Worm (Caenorhabditis elegans) whole organism, L1 larva: ENCODE measurements around the gene fli-1.

Experiments used
- F16B12.6 ChIP-seq: fragments of 150-350 bp; optimal IDR thresholded peaks from 2 replicates; lab custom pipeline; 2014; ENCODE audit warnings: missing biosample characterization, missing genetic modification characterization
- aha-1 ChIP-seq: fragments of 150-350 bp; optimal IDR thresholded peaks from 2 replicates; lab custom pipeline; 2014; ENCODE audit warnings: missing biosample characterization, missing genetic modification characterization
- blmp-1 ChIP-seq: fragments of 150-350 bp; optimal IDR thresholded peaks from 2 replicates; lab custom pipeline; 2014; ENCODE audit warnings: missing biosample characterization, missing genetic modification characterization
- ceh-82 ChIP-seq, 3 experiments: fragments of 150-350 bp in 1 of 3; sonication (generic microtip) in 2 of 3; optimal IDR thresholded peaks; 2 replicates each; lab custom pipeline; 2014 to 2017; ENCODE audit warnings: missing biosample characterization in 3 of 3, missing genetic modification characterization in 3 of 3
- dpl-1 ChIP-seq, 3 experiments: fragments of 150-350 bp in 2 of 3; sonication (generic microtip) in 1 of 3; optimal IDR thresholded peaks; 2 replicates each; lab custom pipeline; 2014 to 2017; ENCODE audit warnings: missing biosample characterization in 3 of 3, missing genetic modification characterization in 3 of 3, missing genetic modification reagents in 3 of 3
- efl-1 ChIP-seq, 4 experiments: fragments of 150-350 bp; optimal IDR thresholded peaks in 3 of 4; peaks in 1 of 4; 1 replicate in 1 of 4; 2 replicates in 3 of 4; lab custom pipeline; 2014; ENCODE audit warnings: missing biosample characterization in 2 of 4, missing genetic modification characterization in 2 of 4, missing genetic modification reagents in 2 of 4
- egl-27 ChIP-seq, 2 experiments: fragments of 150-350 bp in 1 of 2; sonication (generic microtip); optimal IDR thresholded peaks; 3 replicates each; lab custom pipeline; 2017 to 2018; ENCODE audit warnings: missing biosample characterization in 2 of 2, missing genetic modification characterization in 2 of 2, missing genetic modification reagents in 2 of 2
- elt-3 ChIP-seq, 6 experiments: fragments of 150-350 bp in 1 of 6; sonication (generic microtip); optimal IDR thresholded peaks; 2 replicates each; lab custom pipeline; 2017 to 2018; ENCODE audit warnings: missing biosample characterization in 6 of 6, missing genetic modification characterization in 6 of 6, inconsistent platforms in 1 of 6
- ets-5 ChIP-seq: fragments of 200-800 bp; sonication (Bioruptor generic); IDR thresholded peaks from 2 replicates; pipeline ENCODE4 v1.3.6; 2022; ENCODE audit warnings: missing genetic modification characterization, missing compliant biosample characterization
- fkh-10 ChIP-seq: sonication (generic microtip); optimal IDR thresholded peaks from 2 replicates; lab custom pipeline; 2017; ENCODE audit warnings: missing biosample characterization, missing genetic modification reagents, missing genetic modification characterization
- hpl-2 ChIP-seq: fragments of 150-350 bp; optimal IDR thresholded peaks from 2 replicates; lab custom pipeline; 2014; ENCODE audit warnings: missing biosample characterization, missing genetic modification reagents, missing genetic modification characterization
- irx-1 ChIP-seq: sonication (generic microtip); optimal IDR thresholded peaks from 2 replicates; lab custom pipeline; 2016; ENCODE audit warnings: missing genetic modification characterization, missing compliant biosample characterization
- lin-14 ChIP-seq: fragments of 200-800 bp; sonication (Bioruptor generic); optimal IDR thresholded peaks from 2 replicates; lab custom pipeline; 2018; ENCODE audit warnings: mild to moderate bottlenecking, missing genetic modification characterization, moderate library complexity, missing compliant biosample characterization
- lin-35 ChIP-seq, 2 experiments: fragments of 150-350 bp; optimal IDR thresholded peaks; 2 replicates each; lab custom pipeline; 2014; ENCODE audit warnings: missing biosample characterization in 2 of 2, missing genetic modification characterization in 2 of 2, missing genetic modification reagents in 2 of 2
- mab-9 ChIP-seq: fragments of 200-800 bp; sonication (Bioruptor generic); IDR thresholded peaks from 2 replicates; pipeline ENCODE4 v1.3.6; 2022; ENCODE audit warnings: missing genetic modification reagents, missing genetic modification characterization, missing compliant biosample characterization
- mdl-1 ChIP-seq, 2 experiments: fragments of 150-350 bp; optimal IDR thresholded peaks; 2 replicates each; lab custom pipeline; 2014 to 2017; ENCODE audit warnings: missing biosample characterization in 2 of 2, missing genetic modification characterization in 2 of 2, inconsistent platforms in 1 of 2
- mef-2 ChIP-seq: fragments of 150-350 bp; optimal IDR thresholded peaks from 2 replicates; lab custom pipeline; 2014; ENCODE audit warnings: missing biosample characterization, missing genetic modification characterization
- mep-1 ChIP-seq: fragments of 150-350 bp; optimal IDR thresholded peaks from 2 replicates; lab custom pipeline; 2014; ENCODE audit warnings: missing biosample characterization, missing genetic modification characterization
- nhr-11 ChIP-seq: fragments of 150-350 bp; optimal IDR thresholded peaks from 2 replicates; lab custom pipeline; 2014; ENCODE audit warnings: missing biosample characterization, missing genetic modification characterization
- nhr-19 ChIP-seq: fragments of 200-800 bp; sonication (Bioruptor generic); conservative IDR thresholded peaks from 2 replicates; pipeline ENCODE4 v1.3.6; 2022; ENCODE audit warnings: missing genetic modification characterization, missing compliant biosample characterization
- nhr-20 ChIP-seq: sonication (generic microtip); optimal IDR thresholded peaks from 2 replicates; lab custom pipeline; 2016; ENCODE audit warnings: mild to moderate bottlenecking, missing genetic modification characterization, missing compliant biosample characterization
- nhr-71 ChIP-seq: sonication (generic microtip); optimal IDR thresholded peaks from 2 replicates; lab custom pipeline; 2016; ENCODE audit warnings: mild to moderate bottlenecking, missing genetic modification characterization, moderate library complexity, missing compliant biosample characterization
- nhr-77 ChIP-seq: fragments of 150-350 bp; optimal IDR thresholded peaks from 2 replicates; lab custom pipeline; 2014; ENCODE audit warnings: missing biosample characterization, missing genetic modification characterization
- nhr-84 ChIP-seq: sonication (generic microtip); optimal IDR thresholded peaks from 2 replicates; lab custom pipeline; 2017; ENCODE audit warnings: missing biosample characterization, missing genetic modification characterization
- nhr-85 ChIP-seq: sonication (generic microtip); peaks from one replicate; lab custom pipeline; 2016; ENCODE audit warnings: missing genetic modification characterization, inconsistent platforms, missing compliant biosample characterization
- pqm-1 ChIP-seq: sonication (generic microtip); optimal IDR thresholded peaks from 3 replicates; lab custom pipeline; 2017; ENCODE audit warnings: missing biosample characterization, missing genetic modification characterization
- skn-1 ChIP-seq: fragments of 150-350 bp; optimal IDR thresholded peaks from 2 replicates; lab custom pipeline; 2014; ENCODE audit warnings: missing biosample characterization, missing genetic modification characterization
- snpc-4 ChIP-seq: fragments of 150-350 bp; optimal IDR thresholded peaks from 2 replicates; lab custom pipeline; 2014; ENCODE audit warnings: missing biosample characterization, missing genetic modification characterization
- snu-23 ChIP-seq: sonication (generic microtip); optimal IDR thresholded peaks from 2 replicates; lab custom pipeline; 2016; ENCODE audit warnings: missing genetic modification characterization, missing compliant biosample characterization
- sox-4 ChIP-seq: sonication (generic microtip); optimal IDR thresholded peaks from 2 replicates; lab custom pipeline; 2016; ENCODE audit warnings: missing genetic modification characterization, missing compliant biosample characterization
- sptf-1 ChIP-seq: fragments of 150-350 bp; optimal IDR thresholded peaks from 2 replicates; lab custom pipeline; 2014; ENCODE audit warnings: missing biosample characterization, missing genetic modification characterization
- tlp-1 ChIP-seq: fragments of 150-350 bp; optimal IDR thresholded peaks from 2 replicates; lab custom pipeline; 2014; ENCODE audit warnings: missing biosample characterization, missing genetic modification characterization
- unc-86 ChIP-seq: sonication (generic microtip); optimal IDR thresholded peaks from 2 replicates; lab custom pipeline; 2016; ENCODE audit warnings: missing genetic modification characterization, missing compliant biosample characterization
- xbp-1 ChIP-seq: sonication (generic microtip); optimal IDR thresholded peaks from 2 replicates; lab custom pipeline; 2016; ENCODE audit warnings: missing genetic modification characterization, missing compliant biosample characterization
- zag-1 ChIP-seq: fragments of 150-350 bp; optimal IDR thresholded peaks from 2 replicates; lab custom pipeline; 2014; ENCODE audit warnings: missing biosample characterization, missing genetic modification characterization
- zip-4 ChIP-seq: fragments of 200-800 bp; sonication (Bioruptor generic); optimal IDR thresholded peaks from 2 replicates; lab custom pipeline; 2018; ENCODE audit warnings: mild to moderate bottlenecking, missing genetic modification characterization, moderate library complexity, missing compliant biosample characterization
- ztf-11 ChIP-seq, 2 experiments: sonication (generic microtip); optimal IDR thresholded peaks; 2 replicates each; lab custom pipeline; 2016 to 2017; ENCODE audit warnings: missing genetic modification characterization in 2 of 2, missing biosample characterization in 1 of 2, missing compliant biosample characterization in 1 of 2

fli-1 gene

DNA sequence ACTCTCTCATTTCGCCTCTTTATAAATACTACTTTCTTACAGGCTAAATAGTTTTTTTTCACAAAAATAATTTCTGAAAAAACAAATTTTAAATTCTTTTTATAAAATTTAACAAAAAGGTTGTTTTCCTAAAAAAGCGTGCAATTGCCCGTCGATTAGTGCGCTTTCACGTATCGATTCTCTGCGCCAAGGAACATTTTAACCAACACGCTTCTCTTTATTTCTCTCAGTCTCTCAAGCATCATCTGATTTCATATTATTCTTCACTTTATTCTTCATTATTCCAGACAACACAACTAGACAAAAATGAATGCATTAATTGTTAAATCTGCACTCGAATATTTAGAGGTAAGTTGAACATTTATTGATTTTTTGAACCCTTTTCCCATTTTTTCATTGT is 6.1 kb upstream of the fli-1 start, which contains the start of gene B0303.4 (continued):
- TF ChIP-seq sox-4 (tag; lab: Kevin White, UChicago) (no peak), skn-1 (tag; lab: Kevin White, UChicago) (peak; percentile 53), mdl-1 (tag; optimal IDR thresholded peaks at IDR 0.05; lab: Kevin White, UChicago) (peak in 1 of 2 experiments; percentile 28), zip-4 (no peak), aha-1 (no peak), nhr-20 (tag; lab: Kevin White, UChicago) (peak; percentile 52), nhr-11 (tag; lab: Kevin White, UChicago) (no peak)

DNA sequence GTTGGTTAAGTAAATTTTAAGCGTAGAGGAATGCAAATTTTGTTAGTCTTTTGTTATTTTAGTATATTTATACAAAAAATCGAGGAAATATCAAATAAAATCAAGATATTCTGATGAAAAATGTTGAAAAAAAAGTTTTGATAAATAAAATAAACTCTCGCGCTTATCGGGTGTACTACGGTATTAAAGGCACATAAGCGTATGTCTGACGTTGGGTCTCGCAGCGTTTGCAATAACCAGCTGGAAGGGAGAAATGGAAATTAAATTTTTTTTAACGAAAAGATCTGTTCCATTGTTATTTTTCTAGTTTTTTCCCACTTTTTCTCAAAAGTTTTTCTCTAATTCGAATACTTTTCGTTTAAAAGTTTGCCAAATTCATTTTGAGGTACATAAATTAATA is 5.6 kb upstream of the fli-1 start:
- no peak for TF ChIP-seq tlp-1 (tag; lab: Kevin White, UChicago)
- TF ChIP-seq pqm-1 (tag; lab: Kevin White, UChicago): no peak
- no peak for TF ChIP-seq nhr-20 (tag; lab: Kevin White, UChicago)
- no peak for TF ChIP-seq zag-1
- no peak for TF ChIP-seq elt-3 (tag; optimal IDR thresholded peaks at IDR 0.05; lab: Kevin White, UChicago)
- no peak for TF ChIP-seq sptf-1 (tag; lab: Kevin White, UChicago)
- TF ChIP-seq nhr-19 (GFP tag; lab: Robert Waterston, UW): no peak
- TF ChIP-seq ztf-11 (tag; optimal IDR thresholded peaks at IDR 0.05; lab: Kevin White, UChicago): no peak
- TF ChIP-seq hpl-2: no peak
- no peak for TF ChIP-seq ceh-82 (tag; optimal IDR thresholded peaks at IDR 0.05; lab: Kevin White, UChicago)
- no peak for TF ChIP-seq fkh-10 (GFP tag; lab: Kevin White, UChicago)
- TF ChIP-seq mab-9 (GFP tag; lab: Robert Waterston, UW): no peak
- no peak for TF ChIP-seq egl-27 (tag; optimal IDR thresholded peaks at IDR 0.05; lab: Kevin White, UChicago)
- no peak for TF ChIP-seq nhr-77 (tag; lab: Kevin White, UChicago)
- TF ChIP-seq lin-35 (GFP tag; optimal IDR thresholded peaks at IDR 0.05; lab: Kevin White, UChicago): no peak
- no peak for TF ChIP-seq unc-86 (tag; lab: Kevin White, UChicago)
- TF ChIP-seq, all 84 proteins: peak for 0

DNA sequence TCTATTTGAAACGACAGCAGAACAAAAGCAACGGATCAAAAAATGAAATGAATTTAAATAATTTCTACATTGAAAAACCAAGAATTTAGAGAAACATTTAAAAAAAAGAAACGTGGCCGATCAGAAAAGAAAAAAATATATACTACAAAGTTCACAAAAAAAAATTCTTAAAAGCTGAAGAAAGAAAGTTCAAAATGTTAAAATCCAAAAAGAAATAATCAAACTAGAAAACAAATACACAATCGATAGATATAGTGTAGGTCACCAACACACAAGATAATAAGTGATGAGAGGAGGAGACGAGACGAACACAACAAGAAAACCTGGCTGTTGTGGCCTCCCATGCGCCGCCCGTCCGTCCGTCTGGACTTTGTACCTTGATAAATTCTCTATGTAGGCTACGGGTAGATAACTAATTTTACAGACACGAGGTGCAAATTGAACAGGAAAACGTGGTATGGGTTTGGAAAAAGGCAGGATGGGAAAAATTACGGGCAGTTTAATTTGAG is 5.0 kb upstream of the fli-1 start, which contains the start of gene hadb-1:
TSS of gene hadb-1 (minus strand) at position 51 of the 509 bp plus-strand sequence.
- no peak for TF ChIP-seq snpc-4 (tag; lab: Kevin White, UChicago)
- no peak for TF ChIP-seq nhr-84
- peak in 1 of 2 experiments; percentile 28 for TF ChIP-seq lin-35 (GFP tag; optimal IDR thresholded peaks at IDR 0.05; lab: Kevin White, UChicago)
- TF ChIP-seq F16B12.6 (tag; lab: Kevin White, UChicago): no peak
- TF ChIP-seq dpl-1 (GFP tag; optimal IDR thresholded peaks at IDR 0.05; lab: Kevin White, UChicago): peak in 1 of 3 experiments; percentile 19
- TF ChIP-seq efl-1 (optimal IDR thresholded peaks at IDR 0.05; lab: Kevin White, UChicago): no peak
- peak in 1 of 2 experiments; percentile 53 for TF ChIP-seq efl-1 (GFP tag; optimal IDR thresholded peaks at IDR 0.05 in 1 of 2; lab: Kevin White, UChicago)
- TF ChIP-seq xbp-1 (tag; lab: Kevin White, UChicago): no peak
- TF ChIP-seq elt-3 (tag; optimal IDR thresholded peaks at IDR 0.05; lab: Kevin White, UChicago): peak in 1 of 6 experiments; percentile 66
- TF ChIP-seq nhr-85 (tag; lab: Kevin White, UChicago): peak; percentile 49
- TF ChIP-seq lin-14 (GFP tag; lab: Kevin White, UChicago): peak; percentile 81
- peak; percentile 54 for TF ChIP-seq nhr-20 (tag; lab: Kevin White, UChicago)
- no peak for TF ChIP-seq irx-1 (tag; lab: Kevin White, UChicago)
- peak in 1 of 2 experiments; percentile 1 for TF ChIP-seq mdl-1 (tag; optimal IDR thresholded peaks at IDR 0.05; lab: Kevin White, UChicago)
- TF ChIP-seq ets-5: no peak
- peak; percentile 4 for TF ChIP-seq mep-1 (tag; lab: Kevin White, UChicago)
- TF ChIP-seq snu-23 (GFP tag; lab: Kevin White, UChicago): peak; percentile 34
- peak; percentile 31 for TF ChIP-seq blmp-1 (tag; lab: Kevin White, UChicago)
- no peak for TF ChIP-seq mef-2 (tag; lab: Kevin White, UChicago)
- peak; percentile 38 for TF ChIP-seq nhr-71 (tag; lab: Kevin White, UChicago)
